Worm (Caenorhabditis elegans) whole organism, L4 larva: Measurements from ENCODE around the gene col-17.
"Not testable (repeated sequence)": the region's sequence is repeated elsewhere in the genome, so short reads cannot be mapped to it uniquely, and the experiment has no call there.

ENCODE experiments used
- D1046.2 ChIP-seq: fragments of 200-800 bp; sonication (Bioruptor generic); IDR thresholded peaks from 2 replicates; pipeline ENCODE4 v1.3.6; 2022; ENCODE audit warnings: missing genetic modification characterization, missing compliant biosample characterization
- F49E8.2 ChIP-seq: sonication (generic microtip); optimal IDR thresholded peaks from 2 replicates; lab custom pipeline; 2016; ENCODE audit warnings: missing compliant biosample characterization, mild to moderate bottlenecking, missing genetic modification characterization, borderline replicate concordance
- R02D3.7 ChIP-seq: fragments of 150-350 bp; sonication (generic microtip); optimal IDR thresholded peaks from 3 replicates; lab custom pipeline; 2014; ENCODE audit warnings: missing biosample characterization, missing genetic modification characterization
- Y48G9A.11 ChIP-seq: fragments of 200-800 bp; sonication (Bioruptor generic); IDR thresholded peaks from 2 replicates; pipeline ENCODE4 v1.3.6; 2022; ENCODE audit warnings: missing genetic modification reagents, missing genetic modification characterization, missing compliant biosample characterization
- Y5F2A.4 ChIP-seq: fragments of 200-800 bp; sonication (Bioruptor generic); optimal IDR thresholded peaks from 2 replicates; lab custom pipeline; 2018; ENCODE audit warnings: mild to moderate bottlenecking, missing genetic modification characterization, missing compliant biosample characterization
- aha-1 ChIP-seq: fragments of 150-350 bp; peaks from one replicate; lab custom pipeline; 2014; ENCODE audit warnings: missing biosample characterization, missing genetic modification characterization
- arid-1 ChIP-seq: fragments of 200-800 bp; sonication (Bioruptor generic); conservative IDR thresholded peaks from 2 replicates; pipeline ENCODE4 v1.3.6; 2022; ENCODE audit warnings: missing genetic modification reagents, missing genetic modification characterization, missing compliant biosample characterization
- ceh-20 ChIP-seq: fragments of 200-800 bp; sonication (Bioruptor generic); IDR thresholded peaks from 2 replicates; pipeline ENCODE4 v1.3.6; 2022; ENCODE audit warnings: missing genetic modification reagents, missing genetic modification characterization, missing compliant biosample characterization
- ceh-32 ChIP-seq: sonication (generic microtip); optimal IDR thresholded peaks from 2 replicates; lab custom pipeline; 2016; ENCODE audit warnings: mild to moderate bottlenecking, missing genetic modification characterization, missing compliant biosample characterization; ENCODE audit not compliant: poor library complexity
- ceh-62 ChIP-seq: sonication (generic microtip); optimal IDR thresholded peaks from 2 replicates; lab custom pipeline; 2017; ENCODE audit warnings: missing biosample characterization, missing genetic modification characterization
- cey-2 ChIP-seq: sonication (generic microtip); optimal IDR thresholded peaks from 3 replicates; lab custom pipeline; 2017; ENCODE audit warnings: missing genetic modification characterization, mild to moderate bottlenecking, missing compliant biosample characterization, antibody characterized with exemption, borderline replicate concordance; ENCODE audit not compliant: insufficient read depth
- ctbp-1 ChIP-seq: fragments of 200-800 bp; sonication (Bioruptor generic); IDR thresholded peaks from 2 replicates; pipeline ENCODE4 v1.3.6; 2022; ENCODE audit warnings: missing genetic modification reagents, missing genetic modification characterization, missing compliant biosample characterization
- daf-12 ChIP-seq: fragments of 150-350 bp; optimal IDR thresholded peaks from 2 replicates; lab custom pipeline; 2014; ENCODE audit warnings: missing biosample characterization, missing genetic modification reagents, missing genetic modification characterization
- daf-16 ChIP-seq, 3 experiments: sonication (generic microtip); optimal IDR thresholded peaks; 2 replicates each; lab custom pipeline; 2016 to 2017; ENCODE audit warnings: missing genetic modification characterization in 3 of 3, missing genetic modification reagents in 3 of 3, mild to moderate bottlenecking in 2 of 3, missing compliant biosample characterization in 2 of 3, missing biosample characterization in 1 of 3, moderate library complexity in 1 of 3
- daf-8 ChIP-seq: fragments of 200-800 bp; sonication (Bioruptor generic); IDR thresholded peaks from 2 replicates; pipeline ENCODE4 v1.3.6; 2022; ENCODE audit warnings: missing genetic modification characterization, missing compliant biosample characterization
- dmd-6 ChIP-seq: fragments of 200-800 bp; sonication (Bioruptor generic); IDR thresholded peaks from 2 replicates; pipeline ENCODE4 v1.3.6; 2022; ENCODE audit warnings: missing genetic modification reagents, missing genetic modification characterization, missing compliant biosample characterization
- egl-43 ChIP-seq: fragments of 200-800 bp; sonication (Bioruptor generic); IDR thresholded peaks from 2 replicates; pipeline ENCODE4 v1.3.6; 2022; ENCODE audit warnings: missing genetic modification reagents, missing genetic modification characterization, missing compliant biosample characterization
- gei-8 ChIP-seq: fragments of 200-800 bp; sonication (Bioruptor generic); optimal IDR thresholded peaks from 2 replicates; lab custom pipeline; 2018; ENCODE audit warnings: mild to moderate bottlenecking, missing genetic modification characterization, missing compliant biosample characterization
- hif-1 ChIP-seq, 2 experiments: sonication (generic microtip); optimal IDR thresholded peaks; 2 replicates each; lab custom pipeline; 2016 to 2017; ENCODE audit warnings: missing compliant biosample characterization in 2 of 2, missing genetic modification characterization in 2 of 2, missing genetic modification reagents in 2 of 2, missing genotype in 2 of 2, mild to moderate bottlenecking in 1 of 2
- hlh-11 ChIP-seq: fragments of 200-800 bp; sonication (Bioruptor generic); optimal IDR thresholded peaks from 2 replicates; lab custom pipeline; 2018; ENCODE audit warnings: mild to moderate bottlenecking, missing genetic modification characterization, missing compliant biosample characterization
- hlh-30 ChIP-seq: sonication (generic microtip); optimal IDR thresholded peaks from 2 replicates; lab custom pipeline; 2017; ENCODE audit warnings: antibody characterized with exemption, mild to moderate bottlenecking, missing genetic modification characterization, missing compliant biosample characterization; ENCODE audit not compliant: insufficient read depth
- hmg-1.1 ChIP-seq: fragments of 200-800 bp; sonication (Bioruptor generic); IDR thresholded peaks from 2 replicates; pipeline ENCODE4 v1.3.6; 2022; ENCODE audit warnings: missing genetic modification reagents, missing genetic modification characterization, missing compliant biosample characterization
- lin-29 ChIP-seq: fragments of 200-800 bp; sonication (Bioruptor generic); IDR thresholded peaks from 2 replicates; pipeline ENCODE4 v1.3.6; 2022; ENCODE audit warnings: missing genetic modification reagents, missing genetic modification characterization, missing compliant biosample characterization
- lsy-2 ChIP-seq, 2 experiments: fragments of 150-350 bp in 1 of 2; sonication (generic microtip) in 1 of 2; optimal IDR thresholded peaks; 2 replicates each; lab custom pipeline; 2014 to 2017; ENCODE audit warnings: missing biosample characterization in 2 of 2, missing genetic modification characterization in 2 of 2
- mdl-1 ChIP-seq, 2 experiments: fragments of 150-350 bp in 1 of 2; sonication (generic microtip) in 1 of 2; optimal IDR thresholded peaks; 2 replicates each; lab custom pipeline; 2014 to 2017; ENCODE audit warnings: missing biosample characterization in 2 of 2, missing genetic modification characterization in 2 of 2
- mep-1 ChIP-seq: fragments of 150-350 bp; sonication (generic microtip); optimal IDR thresholded peaks from 3 replicates; lab custom pipeline; 2014; ENCODE audit warnings: missing biosample characterization, missing genetic modification characterization
- mes-2 ChIP-seq: sonication (generic microtip); optimal IDR thresholded peaks from 2 replicates; lab custom pipeline; 2016; ENCODE audit warnings: missing genotype, mild to moderate bottlenecking, missing genetic modification characterization, missing compliant biosample characterization; ENCODE audit not compliant: poor library complexity, severe bottlenecking
- mxl-3 ChIP-seq: fragments of 200-800 bp; sonication (Bioruptor generic); optimal IDR thresholded peaks from 2 replicates; lab custom pipeline; 2018; ENCODE audit warnings: mild to moderate bottlenecking, missing genetic modification characterization, missing compliant biosample characterization
- nhr-102 ChIP-seq: sonication (generic microtip); optimal IDR thresholded peaks from 2 replicates; lab custom pipeline; 2016; ENCODE audit warnings: mild to moderate bottlenecking, missing genetic modification characterization, moderate library complexity, missing compliant biosample characterization
- nhr-28 ChIP-seq: fragments of 150-350 bp; optimal IDR thresholded peaks from 2 replicates; lab custom pipeline; 2014; ENCODE audit warnings: missing biosample characterization, missing genetic modification characterization
- nhr-48 ChIP-seq: sonication (generic microtip); optimal IDR thresholded peaks from 2 replicates; lab custom pipeline; 2016; ENCODE audit warnings: mild to moderate bottlenecking, missing genetic modification characterization, missing compliant biosample characterization
- pqm-1 ChIP-seq: sonication (generic microtip); optimal IDR thresholded peaks from 2 replicates; lab custom pipeline; 2017; ENCODE audit warnings: missing biosample characterization, missing genetic modification characterization
- rbr-2 ChIP-seq: sonication (generic microtip); optimal IDR thresholded peaks from 2 replicates; lab custom pipeline; 2016; ENCODE audit warnings: missing genotype, missing genetic modification characterization, missing compliant biosample characterization
- sdz-12 ChIP-seq: fragments of 200-800 bp; sonication (Bioruptor generic); optimal IDR thresholded peaks from 2 replicates; lab custom pipeline; 2018; ENCODE audit warnings: mild to moderate bottlenecking, missing genetic modification characterization, missing compliant biosample characterization
- set-16 ChIP-seq: fragments of 200-800 bp; sonication (Bioruptor generic); IDR thresholded peaks from 2 replicates; pipeline ENCODE4 v1.3.6; 2022; ENCODE audit warnings: missing genetic modification reagents, missing genetic modification characterization, missing compliant biosample characterization
- spr-1 ChIP-seq: sonication (generic microtip); optimal IDR thresholded peaks from 2 replicates; lab custom pipeline; 2016; ENCODE audit warnings: mild to moderate bottlenecking, missing genetic modification characterization, missing compliant biosample characterization
- unc-130 ChIP-seq: sonication (generic microtip); optimal IDR thresholded peaks from 2 replicates; lab custom pipeline; 2016; ENCODE audit warnings: missing genetic modification reagents, missing genetic modification characterization, missing compliant biosample characterization
- unc-39 ChIP-seq: sonication (generic microtip); optimal IDR thresholded peaks from 2 replicates; lab custom pipeline; 2017; ENCODE audit warnings: missing biosample characterization, missing genetic modification characterization
- unc-62 ChIP-seq, 3 experiments: fragments of 150-350 bp in 1 of 3; sonication (generic microtip); optimal IDR thresholded peaks in 2 of 3; peaks in 1 of 3; 1 replicate in 1 of 3; 2 replicates in 2 of 3; lab custom pipeline; 2014 to 2017; ENCODE audit warnings: missing biosample characterization in 3 of 3, missing genetic modification characterization in 3 of 3, missing genetic modification reagents in 3 of 3, missing genotype in 1 of 3
- zag-1 ChIP-seq: fragments of 150-350 bp; optimal IDR thresholded peaks from 2 replicates; lab custom pipeline; 2014; ENCODE audit warnings: missing biosample characterization, missing genetic modification characterization
- zfp-2 ChIP-seq: sonication (generic microtip); optimal IDR thresholded peaks from 2 replicates; lab custom pipeline; 2016; ENCODE audit warnings: mild to moderate bottlenecking, missing genetic modification characterization, missing compliant biosample characterization

col-17 gene

DNA sequence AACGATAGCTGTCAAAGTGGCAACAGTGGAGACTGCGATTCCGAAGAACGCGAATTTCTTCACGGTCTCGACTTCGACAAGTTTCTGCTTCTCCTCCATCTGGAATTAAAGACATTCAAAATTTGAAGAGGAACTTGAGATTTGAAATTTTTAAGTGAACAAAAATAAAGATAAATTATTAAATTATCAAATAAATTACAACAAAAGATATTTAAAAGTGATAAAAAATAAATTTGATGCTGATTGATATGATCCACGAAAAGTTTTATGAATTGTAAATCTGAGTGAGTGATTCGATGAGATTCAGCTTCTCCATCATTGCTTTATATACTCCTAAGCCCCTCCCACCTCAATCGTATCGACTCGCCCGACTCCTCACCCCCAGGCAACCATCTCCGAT lies at the start of gene col-17:
Gene col-17, minus strand, starts transcription at position 101 of the 400 bp plus-strand sequence.
- TF ChIP-seq nhr-48 (tag; lab: Kevin White, UChicago) (no peak), Y48G9A.11 (GFP tag; lab: Robert Waterston, UW) (no peak)

DNA sequence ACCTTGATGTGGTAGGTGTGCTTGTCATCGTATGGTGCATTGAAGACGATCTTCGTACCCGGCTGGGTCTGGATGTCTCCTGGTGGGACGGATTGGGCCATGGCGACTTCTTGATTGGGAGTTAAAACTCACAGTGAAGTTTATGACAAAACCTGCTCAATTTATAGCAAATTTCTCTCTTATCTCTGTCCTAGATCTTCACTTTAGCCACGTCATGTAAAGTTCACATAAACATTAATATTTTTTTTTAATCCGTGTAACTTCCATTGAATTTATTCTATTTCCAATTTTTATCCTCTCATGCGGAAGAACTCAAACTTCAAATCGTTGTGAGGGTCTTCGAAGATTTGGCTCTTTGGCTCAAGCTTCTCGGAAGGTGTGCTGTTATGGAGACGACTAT lies 49.1 kb upstream of the col-17 start, which contains the start of gene msp-31:
Gene msp-31, minus strand, starts transcription at position 101 of the 400 bp plus-strand sequence.
- not testable (repeated sequence) for TF ChIP-seq daf-12 (tag; lab: Kevin White, UChicago); hlh-30 (tag; lab: Kevin White, UChicago); zfp-2
- TF ChIP-seq, all 104 proteins: peak for 0; not testable (repeated sequence) for 104

DNA sequence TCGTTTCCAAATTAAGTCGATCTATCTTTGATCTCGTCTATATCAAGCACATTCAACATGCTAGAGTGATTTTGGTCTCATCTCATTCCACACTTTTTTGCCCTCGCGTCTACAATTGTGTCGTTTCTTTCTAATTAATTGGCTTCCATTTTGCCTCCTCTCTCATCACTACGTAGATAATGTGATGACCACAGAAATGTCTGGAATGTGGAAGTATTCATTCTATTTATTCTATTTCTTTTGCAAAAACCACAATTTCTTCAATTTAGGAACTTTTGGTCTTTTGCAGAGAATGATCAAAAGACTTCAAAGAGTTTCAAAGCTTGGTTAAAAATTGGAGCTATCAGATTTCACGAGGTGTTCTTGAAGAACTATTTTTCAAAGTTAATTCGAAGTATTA lies 48.2 kb upstream of the col-17 start:
- peak; percentile 48 for TF ChIP-seq aha-1
- no peak for TF ChIP-seq mep-1

DNA sequence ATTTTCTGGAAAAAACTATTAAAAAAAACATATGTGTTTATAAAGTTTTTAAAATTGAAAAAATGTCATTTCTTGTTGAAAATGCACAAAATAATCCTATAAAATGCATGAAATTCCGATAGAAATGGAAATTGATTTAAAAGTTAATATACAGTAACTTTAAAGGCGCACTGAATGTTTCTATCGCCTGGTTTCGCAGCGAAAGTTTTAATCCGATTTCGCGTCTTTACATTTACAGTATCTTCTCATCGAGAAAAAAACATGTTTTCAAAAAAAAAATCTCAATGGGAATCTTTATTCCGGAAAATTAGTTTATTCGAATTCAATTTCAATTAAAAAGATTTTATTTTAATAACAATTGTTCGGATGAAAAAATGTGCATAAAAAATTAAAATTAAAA lies 46.8 kb upstream of the col-17 start, which contains the start of gene R05F9.11:
Gene R05F9.11, minus strand, starts transcription at position 5 of the 400 bp plus-strand sequence.
- TF ChIP-seq arid-1 (GFP tag; lab: Robert Waterston, UW): no peak
- TF ChIP-seq ceh-62 (tag; lab: Kevin White, UChicago): no peak
- TF ChIP-seq daf-16 (GFP tag; optimal IDR thresholded peaks at IDR 0.05; lab: Kevin White, UChicago): no peak
- no peak for TF ChIP-seq daf-16 (tag; optimal IDR thresholded peaks at IDR 0.05; lab: Kevin White, UChicago)
- TF ChIP-seq rbr-2 (tag; lab: Kevin White, UChicago): no peak
- no peak for TF ChIP-seq unc-62 (GFP tag; optimal IDR thresholded peaks at IDR 0.05 in 1 of 2; lab: Kevin White, UChicago)
- TF ChIP-seq unc-62 (tag; optimal IDR thresholded peaks at IDR 0.05; lab: Kevin White, UChicago): no peak
- no peak for TF ChIP-seq unc-39 (tag; lab: Kevin White, UChicago)
- peak; percentile 10 for TF ChIP-seq unc-130 (GFP tag; lab: Kevin White, UChicago)
- TF ChIP-seq lin-29: no peak
- TF ChIP-seq nhr-102 (tag; lab: Kevin White, UChicago): no peak
- no peak for TF ChIP-seq zag-1
- no peak for TF ChIP-seq ceh-32 (tag; lab: Kevin White, UChicago)
- no peak for TF ChIP-seq sdz-12 (GFP tag; lab: Kevin White, UChicago)
- no peak for TF ChIP-seq hif-1 (tag; optimal IDR thresholded peaks at IDR 0.05; lab: Kevin White, UChicago)
- TF ChIP-seq lsy-2 (tag; optimal IDR thresholded peaks at IDR 0.05; lab: Kevin White, UChicago): peak in 1 of 2 experiments; percentile 58
- TF ChIP-seq Y5F2A.4 (GFP tag; lab: Kevin White, UChicago): no peak
- TF ChIP-seq Y48G9A.11 (GFP tag; lab: Robert Waterston, UW): no peak
- TF ChIP-seq cey-2 (tag; lab: Kevin White, UChicago): no peak
- no peak for TF ChIP-seq ctbp-1 (GFP tag; lab: Robert Waterston, UW)
- peak; percentile 10 for TF ChIP-seq F49E8.2 (tag; lab: Kevin White, UChicago)
- TF ChIP-seq daf-8 (GFP tag; lab: Robert Waterston, UW): no peak
- TF ChIP-seq R02D3.7 (tag; lab: Kevin White, UChicago): no peak
- no peak for TF ChIP-seq D1046.2
- TF ChIP-seq gei-8: no peak
- no peak for TF ChIP-seq hmg-1.1 (GFP tag; lab: Robert Waterston, UW)

DNA sequence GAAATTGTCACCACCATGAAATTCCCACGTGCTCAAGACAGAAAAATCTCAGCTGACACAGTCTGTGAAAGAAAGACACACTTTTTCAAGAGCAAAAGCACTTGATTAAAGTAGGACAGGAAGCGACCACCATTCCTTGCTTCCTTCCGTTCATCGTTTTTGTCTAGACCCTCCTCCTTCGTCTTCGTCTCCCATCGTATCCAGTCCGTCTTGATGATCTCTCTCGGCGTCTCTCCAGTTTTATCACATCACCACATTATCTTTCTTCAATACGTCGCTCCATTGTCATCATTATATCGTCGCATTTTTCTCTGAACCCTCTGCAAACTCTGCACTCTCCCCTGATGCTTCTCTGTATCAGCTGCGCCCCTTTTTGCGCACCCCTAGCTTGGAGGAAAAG lies 40.8 kb upstream of the col-17 start:
- TF ChIP-seq dmd-6 (GFP tag; lab: Robert Waterston, UW) (0 out of 2 replicates have a peak, but pooled peaks have one; percentile 13), spr-1 (tag; lab: Kevin White, UChicago) (no peak), egl-43 (peak; percentile 29; the same call in 1 of the 2 replicates), hlh-11 (tag; lab: Kevin White, UChicago) (peak; percentile 59), hlh-30 (tag; lab: Kevin White, UChicago) (peak; percentile 68), mdl-1 (tag; optimal IDR thresholded peaks at IDR 0.05; lab: Kevin White, UChicago) (peak in 1 of 2 experiments; percentile 22), nhr-28 (tag; lab: Kevin White, UChicago) (peak; percentile 32), unc-62 (GFP tag; optimal IDR thresholded peaks at IDR 0.05 in 1 of 2; lab: Kevin White, UChicago) (peak in 1 of 2 experiments; percentile 70), unc-62 (tag; optimal IDR thresholded peaks at IDR 0.05; lab: Kevin White, UChicago) (no peak), pqm-1 (tag; lab: Kevin White, UChicago) (no peak), ceh-20 (GFP tag; lab: Robert Waterston, UW) (peak; percentile 14; the same call in 1 of the 2 replicates), set-16 (GFP tag; lab: Robert Waterston, UW) (no peak), mes-2 (tag; lab: Kevin White, UChicago) (peak; percentile 2), aha-1 (peak; percentile 37), mxl-3 (peak; percentile 24), lsy-2 (tag; optimal IDR thresholded peaks at IDR 0.05; lab: Kevin White, UChicago) (peak in 1 of 2 experiments; percentile 16), Y48G9A.11 (GFP tag; lab: Robert Waterston, UW) (no peak)
